Worm (Caenorhabditis elegans) whole organism, midembryonic: Measurements from ENCODE around the gene ZK813.1.

Experiments
- T22C8.4 ChIP-seq: fragments of 200-800 bp; sonication (Bioruptor generic); IDR thresholded peaks from 2 replicates; pipeline ENCODE4 v1.3.6; 2022; ENCODE audit warnings: missing genetic modification characterization, missing compliant biosample characterization
- flt-1 ChIP-seq: fragments of 200-800 bp; sonication (Bioruptor generic); IDR thresholded peaks from 2 replicates; pipeline ENCODE4 v1.3.6; 2022; ENCODE audit warnings: missing genetic modification characterization, missing compliant biosample characterization
- klf-2 ChIP-seq: fragments of 200-800 bp; sonication (Bioruptor generic); conservative IDR thresholded peaks from 2 replicates; pipeline ENCODE4 v1.3.6; 2022; ENCODE audit warnings: missing genetic modification reagents, missing genetic modification characterization, missing compliant biosample characterization
- ref-1 ChIP-seq: fragments of 200-800 bp; sonication (Bioruptor generic); conservative IDR thresholded peaks from 2 replicates; pipeline ENCODE4 v1.3.6; 2022; ENCODE audit warnings: missing genetic modification reagents, missing genetic modification characterization, missing compliant biosample characterization
- tab-1 ChIP-seq: fragments of 200-800 bp; sonication (Bioruptor generic); IDR thresholded peaks from 2 replicates; pipeline ENCODE4 v1.3.6; 2022; ENCODE audit warnings: missing genetic modification characterization, missing compliant biosample characterization
- ztf-23 ChIP-seq: fragments of 200-800 bp; sonication (Bioruptor generic); IDR thresholded peaks from 2 replicates; pipeline ENCODE4 v1.3.6; 2022; ENCODE audit warnings: missing genetic modification reagents, missing genetic modification characterization, missing compliant biosample characterization

- no peak for TF ChIP-seq ref-1
- no peak for TF ChIP-seq ztf-23 (GFP tag; lab: Robert Waterston, UW)
- no peak for TF ChIP-seq tab-1 (GFP tag; lab: Robert Waterston, UW)
- no peak for TF ChIP-seq flt-1 (GFP tag; lab: Robert Waterston, UW)
- no peak for TF ChIP-seq T22C8.4
- TF ChIP-seq klf-2 (GFP tag; lab: Robert Waterston, UW) = no peak
Observed at ce11 chrX:3439823-3440222, 6.3 kb upstream of the ZK813.1 start.
